Fruit fly (Drosophila melanogaster) whole organism, embryonic: Measurements from ENCODE around the gene Lipt2.

Source experiments
- Adf1 ChIP-seq: fragments of 200-800 bp; sonication (Bioruptor generic); IDR thresholded peaks from 2 replicates; pipeline ENCODE4 v1.3.6; 2022; ENCODE audit warnings: missing biosample characterization, missing genetic modification characterization
- B-H1 ChIP-seq: fragments of 200-800 bp; sonication (Bioruptor generic); IDR thresholded peaks from 3 replicates; pipeline ENCODE4 v1.3.6; 2022; ENCODE audit warnings: missing biosample characterization, missing genetic modification characterization
- Bteb2 ChIP-seq: fragments of 200-800 bp; sonication (Bioruptor generic); optimal IDR thresholded peaks from 2 replicates; lab custom pipeline; 2016; ENCODE audit warnings: missing biosample characterization, missing genetic modification characterization
- CG12104 ChIP-seq: fragments of 200-800 bp; sonication (Bioruptor generic); optimal IDR thresholded peaks from 3 replicates; lab custom pipeline; 2016; ENCODE audit warnings: missing biosample characterization, missing genetic modification characterization
- CG12155 ChIP-seq: fragments of 200-800 bp; sonication (Bioruptor generic); optimal IDR thresholded peaks from 3 replicates; lab custom pipeline; 2016; ENCODE audit warnings: missing biosample characterization, missing genetic modification characterization
- CG17612 ChIP-seq: fragments of 200-800 bp; sonication (Bioruptor generic); IDR thresholded peaks from 2 replicates; pipeline ENCODE4 v1.3.6; 2022; ENCODE audit warnings: missing biosample characterization, missing genetic modification characterization
- CG1792 ChIP-seq: fragments of 200-800 bp; sonication (Bioruptor generic); optimal IDR thresholded peaks from 2 replicates; lab custom pipeline; 2016; ENCODE audit warnings: missing biosample characterization, missing genetic modification characterization
- CG2889 ChIP-seq: fragments of 200-800 bp; sonication (Bioruptor generic); IDR thresholded peaks from 3 replicates; pipeline ENCODE4 v1.3.6; 2022; ENCODE audit warnings: missing biosample characterization, missing genetic modification characterization
- CG34422 ChIP-seq: fragments of 200-800 bp; sonication (Bioruptor generic); IDR thresholded peaks from 3 replicates; pipeline ENCODE4 v1.3.6; 2022; ENCODE audit warnings: missing biosample characterization, missing genetic modification characterization
- CG6813 ChIP-seq: fragments of 200-800 bp; sonication (Bioruptor generic); optimal IDR thresholded peaks from 2 replicates; lab custom pipeline; 2017; ENCODE audit warnings: missing biosample characterization, missing genetic modification characterization, mild to moderate bottlenecking, moderate library complexity, missing genetic modification reagents
- CG8089 ChIP-seq: fragments of 200-800 bp; sonication (Bioruptor generic); optimal IDR thresholded peaks from 3 replicates; lab custom pipeline; 2016; ENCODE audit warnings: missing biosample characterization, missing genetic modification characterization
- CG8388 ChIP-seq: fragments of 200-800 bp; sonication (Bioruptor generic); optimal IDR thresholded peaks from 2 replicates; lab custom pipeline; 2019; ENCODE audit warnings: missing biosample characterization, mild to moderate bottlenecking, missing genetic modification characterization, moderate library complexity
- CG8944 ChIP-seq: fragments of 200-800 bp; sonication (Bioruptor generic); optimal IDR thresholded peaks from 3 replicates; lab custom pipeline; 2016; ENCODE audit warnings: missing biosample characterization, missing genetic modification characterization
- CG9609 ChIP-seq: fragments of 200-800 bp; sonication (Bioruptor generic); optimal IDR thresholded peaks from 3 replicates; lab custom pipeline; 2016; ENCODE audit warnings: missing biosample characterization, missing genetic modification characterization
- Dad ChIP-seq: fragments of 200-800 bp; sonication (Bioruptor generic); optimal IDR thresholded peaks from 3 replicates; lab custom pipeline; 2016; ENCODE audit warnings: missing biosample characterization, missing genetic modification characterization
- Dfd ChIP-seq, 2 experiments: fragments of >200 bp; optimal IDR thresholded peaks; 2 replicates each; lab custom pipeline; 2017; ENCODE audit warnings: missing biosample characterization in 2 of 2, missing genetic modification characterization in 2 of 2
- Dip2 ChIP-seq: fragments of 200-800 bp; sonication (Bioruptor generic); IDR thresholded peaks from 2 replicates; pipeline ENCODE4 v1.3.6; 2022; ENCODE audit warnings: missing biosample characterization, missing genetic modification characterization
- Dll ChIP-seq: fragments of 200-800 bp; sonication (Bioruptor generic); IDR thresholded peaks from 4 replicates; pipeline ENCODE4 v1.3.6; 2022; ENCODE audit warnings: missing biosample characterization, missing genetic modification characterization; ENCODE audit not compliant: partially characterized antibody
- Doc2 ChIP-seq: fragments of 200-800 bp; sonication (Bioruptor generic); IDR thresholded peaks from 2 replicates; pipeline ENCODE4 v1.3.6; 2022; ENCODE audit warnings: missing biosample characterization, missing genetic modification characterization
- GATAe ChIP-seq: fragments of 200-800 bp; sonication (Bioruptor generic); conservative IDR thresholded peaks from 2 replicates; pipeline ENCODE4 v1.3.6; 2022; ENCODE audit warnings: missing biosample characterization, missing genetic modification characterization
- NK7.1 ChIP-seq: fragments of 200-800 bp; sonication (Bioruptor generic); optimal IDR thresholded peaks from 3 replicates; lab custom pipeline; 2016; ENCODE audit warnings: missing biosample characterization, missing genetic modification characterization
- Nf-YB ChIP-seq: fragments of 200-800 bp; sonication (Bioruptor generic); optimal IDR thresholded peaks from 3 replicates; lab custom pipeline; 2019; ENCODE audit warnings: missing biosample characterization, mild to moderate bottlenecking, missing genetic modification characterization, moderate library complexity
- Stat92E ChIP-seq, 3 experiments: fragments of >200 bp in 2 of 3; fragments of 200-800 bp in 1 of 3; sonication (Bioruptor generic) in 1 of 3; optimal IDR thresholded peaks; 2 replicates each; lab custom pipeline; 2017 to 2019; ENCODE audit warnings: missing biosample characterization in 3 of 3, missing genetic modification characterization in 3 of 3, mild to moderate bottlenecking in 1 of 3, moderate library complexity in 1 of 3
- Trl ChIP-seq, 3 experiments: fragments of >200 bp in 2 of 3; fragments of 200-800 bp in 1 of 3; sonication (Bioruptor generic) in 1 of 3; optimal IDR thresholded peaks; 2 replicates in 1 of 3; 3 replicates in 2 of 3; lab custom pipeline; 2016 to 2017; ENCODE audit warnings: missing biosample characterization in 1 of 3, missing genetic modification characterization in 1 of 3
- ab ChIP-seq: fragments of 200-800 bp; sonication (Bioruptor generic); optimal IDR thresholded peaks from 2 replicates; lab custom pipeline; 2016; ENCODE audit warnings: missing biosample characterization, missing genetic modification characterization
- ap ChIP-seq: fragments of 200-800 bp; sonication (Bioruptor generic); IDR thresholded peaks from 2 replicates; pipeline ENCODE4 v1.3.6; 2022; ENCODE audit warnings: missing biosample characterization, missing genetic modification characterization
- ase ChIP-seq: fragments of 200-800 bp; sonication (Bioruptor generic); IDR thresholded peaks from 3 replicates; pipeline ENCODE4 v1.3.6; 2022; ENCODE audit warnings: missing biosample characterization, missing genetic modification characterization
- bigmax ChIP-seq: fragments of 200-800 bp; sonication (Bioruptor generic); optimal IDR thresholded peaks from 2 replicates; lab custom pipeline; 2018; ENCODE audit warnings: missing biosample characterization, mild to moderate bottlenecking, missing genetic modification characterization
- bowl ChIP-seq: fragments of 200-800 bp; sonication (Bioruptor generic); IDR thresholded peaks from 2 replicates; pipeline ENCODE4 v1.3.6; 2022; ENCODE audit warnings: missing biosample characterization, missing genetic modification characterization
- cg ChIP-seq: fragments of 200-800 bp; sonication (Bioruptor generic); optimal IDR thresholded peaks from 3 replicates; lab custom pipeline; 2019; ENCODE audit warnings: missing biosample characterization, mild to moderate bottlenecking, missing genetic modification characterization, moderate library complexity
- dpn ChIP-seq, 2 experiments: fragments of 200-800 bp; sonication (Bioruptor generic); optimal IDR thresholded peaks; 3 replicates each; lab custom pipeline; 2016; ENCODE audit warnings: missing biosample characterization in 2 of 2, missing genetic modification characterization in 2 of 2
- fd96Cb ChIP-seq: fragments of 200-800 bp; sonication (Bioruptor generic); optimal IDR thresholded peaks from 2 replicates; lab custom pipeline; 2018; ENCODE audit warnings: missing biosample characterization, mild to moderate bottlenecking, missing genetic modification characterization, moderate library complexity
- h ChIP-seq: fragments of >200 bp; optimal IDR thresholded peaks from 2 replicates; lab custom pipeline; 2017
- hkb ChIP-seq, 2 experiments: fragments of 200-800 bp in 1 of 2; fragments of >200 bp in 1 of 2; sonication (Bioruptor generic) in 1 of 2; IDR thresholded peaks in 1 of 2; optimal IDR thresholded peaks in 1 of 2; 2 replicates each; pipeline versions ENCODE4 v1.3.6 to Lab custom; 2017 to 2022; ENCODE audit warnings: missing biosample characterization in 1 of 2, missing genetic modification characterization in 1 of 2
- ind ChIP-seq: fragments of 200-800 bp; sonication (Bioruptor generic); optimal IDR thresholded peaks from 3 replicates; lab custom pipeline; 2016; ENCODE audit warnings: missing biosample characterization, missing genetic modification characterization
- jing ChIP-seq: fragments of 200-800 bp; sonication (Bioruptor generic); optimal IDR thresholded peaks from 2 replicates; lab custom pipeline; 2018; ENCODE audit warnings: missing biosample characterization, mild to moderate bottlenecking, missing genetic modification characterization
- kah ChIP-seq: fragments of 200-800 bp; sonication (Bioruptor generic); optimal IDR thresholded peaks from 2 replicates; lab custom pipeline; 2018; ENCODE audit warnings: missing biosample characterization, mild to moderate bottlenecking, missing genetic modification characterization
- kay ChIP-seq: fragments of 200-800 bp; sonication (Bioruptor generic); optimal IDR thresholded peaks from 2 replicates; lab custom pipeline; 2016; ENCODE audit warnings: missing biosample characterization, missing genetic modification characterization
- lmd ChIP-seq: fragments of 200-800 bp; sonication (Bioruptor generic); IDR thresholded peaks from 2 replicates; pipeline ENCODE4 v1.3.6; 2022; ENCODE audit warnings: missing biosample characterization, missing genetic modification characterization
- lola ChIP-seq, 3 experiments: fragments of >200 bp in 2 of 3; fragments of 200-800 bp in 1 of 3; sonication (Bioruptor generic) in 1 of 3; optimal IDR thresholded peaks; 2 replicates each; lab custom pipeline; 2017 to 2019; ENCODE audit warnings: missing biosample characterization in 3 of 3, missing genetic modification characterization in 3 of 3, mild to moderate bottlenecking in 1 of 3, moderate library complexity in 1 of 3
- luna ChIP-seq: fragments of 200-800 bp; sonication (Bioruptor generic); optimal IDR thresholded peaks from 2 replicates; lab custom pipeline; 2016; ENCODE audit warnings: missing biosample characterization, missing genetic modification characterization
- mirr ChIP-seq: fragments of 200-800 bp; sonication (Bioruptor generic); optimal IDR thresholded peaks from 3 replicates; lab custom pipeline; 2018; ENCODE audit warnings: missing biosample characterization, mild to moderate bottlenecking, missing genetic modification characterization
- pros ChIP-seq: fragments of 200-800 bp; sonication (Bioruptor generic); optimal IDR thresholded peaks from 3 replicates; lab custom pipeline; 2019; ENCODE audit warnings: missing biosample characterization, mild to moderate bottlenecking, missing genetic modification characterization, moderate library complexity
- pum ChIP-seq: fragments of 200-800 bp; sonication (Bioruptor generic); optimal IDR thresholded peaks from 2 replicates; lab custom pipeline; 2016; ENCODE audit warnings: missing biosample characterization, missing genetic modification characterization
- run ChIP-seq: fragments of 200-800 bp; sonication (Bioruptor generic); optimal IDR thresholded peaks from 3 replicates; lab custom pipeline; 2018; ENCODE audit warnings: missing biosample characterization, mild to moderate bottlenecking, missing genetic modification characterization
- sima ChIP-seq: fragments of 200-800 bp; sonication (Bioruptor generic); optimal IDR thresholded peaks from 2 replicates; lab custom pipeline; 2016; ENCODE audit warnings: missing biosample characterization, missing genetic modification characterization
- so ChIP-seq: fragments of 200-800 bp; sonication (Bioruptor generic); IDR thresholded peaks from 3 replicates; pipeline ENCODE4 v1.3.6; 2022; ENCODE audit warnings: missing biosample characterization, missing genetic modification characterization
- sob ChIP-seq: fragments of 200-800 bp; sonication (Bioruptor generic); IDR thresholded peaks from 2 replicates; pipeline ENCODE4 v1.3.6; 2022; ENCODE audit warnings: missing biosample characterization, missing genetic modification characterization
- tgo ChIP-seq: fragments of 200-800 bp; sonication (Bioruptor generic); IDR thresholded peaks from 3 replicates; pipeline ENCODE4 v1.3.6; 2022; ENCODE audit warnings: missing biosample characterization, missing genetic modification characterization
- usp ChIP-seq: fragments of >200 bp; optimal IDR thresholded peaks from 2 replicates; lab custom pipeline; 2017; ENCODE audit warnings: missing biosample characterization, missing genetic modification characterization
- vfl ChIP-seq: fragments of 200-800 bp; sonication (Bioruptor generic); optimal IDR thresholded peaks from 2 replicates; lab custom pipeline; 2016; ENCODE audit warnings: missing biosample characterization, missing genetic modification characterization

Lipt2 gene

DNA sequence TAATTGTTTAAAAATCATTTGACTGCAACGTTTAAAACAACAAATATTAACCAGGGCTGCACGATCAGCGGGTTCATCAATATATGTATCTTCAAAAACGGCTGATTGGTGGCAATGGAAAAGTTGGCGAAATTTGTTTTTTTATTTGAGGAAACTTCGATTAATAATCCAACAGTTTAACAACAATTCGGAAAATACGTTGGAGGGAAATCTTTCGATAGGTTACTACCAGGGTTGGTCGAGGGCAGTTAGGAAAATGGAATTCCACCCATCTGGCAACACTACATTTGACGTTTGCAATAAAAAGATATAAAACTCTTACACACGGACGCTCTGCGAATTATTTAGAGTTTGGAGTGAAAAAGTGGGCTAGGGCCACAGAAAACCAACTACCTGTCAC lies at the start of gene Lipt2, which contains the start of gene CG14650 (continued):
- TF ChIP-seq lmd (GFP tag; lab: Robert Waterston, UW): peak; percentile 50; the same call in 1 of the 2 replicates
- peak in 1 of 3 experiments; percentile 52 for TF ChIP-seq lola (GFP tag; optimal IDR thresholded peaks at IDR 0.05; lab: Kevin White, UChicago)
- TF ChIP-seq bigmax (GFP tag; lab: Kevin White, UChicago): peak; percentile 45
- no peak for TF ChIP-seq NK7.1 (GFP tag; lab: Kevin White, UChicago)
- no peak for TF ChIP-seq kah (GFP tag; lab: Kevin White, UChicago)
- no peak for TF ChIP-seq ap (GFP tag; lab: Robert Waterston, UW)
- TF ChIP-seq CG1792 (GFP tag; lab: Kevin White, UChicago): peak; percentile 47
- TF ChIP-seq h (lab: Kevin White, UChicago): no peak
- no peak for TF ChIP-seq jing (GFP tag; lab: Kevin White, UChicago)
- TF ChIP-seq Doc2 (GFP tag; lab: Robert Waterston, UW): no peak
- TF ChIP-seq usp (GFP tag; lab: Kevin White, UChicago): no peak
- peak; percentile 14 for TF ChIP-seq sima (GFP tag; lab: Kevin White, UChicago)
- peak; percentile 74 for TF ChIP-seq CG8944 (GFP tag; lab: Kevin White, UChicago)
- no peak for TF ChIP-seq luna (GFP tag; lab: Kevin White, UChicago)
- no peak for TF ChIP-seq CG12104 (GFP tag; lab: Kevin White, UChicago)
- TF ChIP-seq ase (GFP tag; lab: Robert Waterston, UW): no peak
- peak; percentile 8 for TF ChIP-seq mirr (GFP tag; lab: Kevin White, UChicago)
- no peak for TF ChIP-seq CG6813 (GFP tag; lab: Kevin White, UChicago)
- no peak; the same call in 2 of the 3 replicates for TF ChIP-seq tgo
- TF ChIP-seq CG12155: peak; percentile 69
- TF ChIP-seq Dll (GFP tag; lab: Robert Waterston, UW): peak; percentile 73; the same call in 3 of the 4 replicates
- TF ChIP-seq fd96Cb (tag; lab: Kevin White, UChicago): peak; percentile 16
- peak; percentile 12 for TF ChIP-seq vfl (GFP tag; lab: Kevin White, UChicago)
- TF ChIP-seq Dad (GFP tag; lab: Kevin White, UChicago): peak; percentile 48
- no peak for TF ChIP-seq cg (GFP tag; lab: Kevin White, UChicago)
- no peak for TF ChIP-seq CG17612
- TF ChIP-seq CG8388 (GFP tag; lab: Kevin White, UChicago): peak; percentile 38
- TF ChIP-seq GATAe: no peak
- no peak for TF ChIP-seq ab
- TF ChIP-seq Stat92E (GFP tag; optimal IDR thresholded peaks at IDR 0.05; lab: Kevin White, UChicago): no peak
- TF ChIP-seq Bteb2 (GFP tag; lab: Kevin White, UChicago): peak; percentile 41
- no peak for TF ChIP-seq Dfd (GFP tag; optimal IDR thresholded peaks at IDR 0.05; lab: Kevin White, UChicago)
- no peak for TF ChIP-seq Trl (optimal IDR thresholded peaks at IDR 0.05; lab: Kevin White, UChicago)
- peak; percentile 81 for TF ChIP-seq Trl (GFP tag; optimal IDR thresholded peaks at IDR 0.05; lab: Kevin White, UChicago)
- TF ChIP-seq run: no peak
- peak; percentile 17 for TF ChIP-seq Nf-YB (GFP tag; lab: Kevin White, UChicago)
- TF ChIP-seq pros: no peak
- TF ChIP-seq sob (GFP tag; lab: Robert Waterston, UW): 0 out of 2 replicates have a peak, but pooled peaks have one; percentile 45
- TF ChIP-seq so: no peak
- TF ChIP-seq Adf1 (GFP tag; lab: Robert Waterston, UW): no peak
- no peak for TF ChIP-seq bowl (GFP tag; lab: Robert Waterston, UW)
- peak; percentile 57 for TF ChIP-seq hkb (optimal IDR thresholded peaks at IDR 0.05; lab: Kevin White, UChicago)
- peak; percentile 50 for TF ChIP-seq hkb (GFP tag; IDR thresholded peaks at IDR 0.05; lab: Robert Waterston, UW)
- TF ChIP-seq dpn (GFP tag; optimal IDR thresholded peaks at IDR 0.05; lab: Kevin White, UChicago): peak; percentile 60 to 61
- TF ChIP-seq kay (GFP tag; lab: Kevin White, UChicago): peak; percentile 34
- 0 out of 3 replicates have a peak, but pooled peaks have one; percentile 28 for TF ChIP-seq CG34422 (GFP tag; lab: Robert Waterston, UW)
- peak; percentile 61 for TF ChIP-seq CG8089 (GFP tag; lab: Kevin White, UChicago)
- no peak for TF ChIP-seq Dip2 (GFP tag; lab: Robert Waterston, UW)
- TF ChIP-seq CG2889: no peak
- TF ChIP-seq ind (GFP tag; lab: Kevin White, UChicago): peak; percentile 60
- TF ChIP-seq pum (GFP tag; lab: Kevin White, UChicago): peak; percentile 61
- TF ChIP-seq CG9609 (GFP tag; lab: Kevin White, UChicago): peak; percentile 70
- no peak for TF ChIP-seq B-H1 (GFP tag; lab: Robert Waterston, UW)
